Worm (Caenorhabditis elegans) whole organism, L2 larva: ENCODE data around the gene lin-25.

Experiments used
- nhr-12 ChIP-seq: fragments of 150-350 bp; optimal IDR thresholded peaks from 2 replicates; lab custom pipeline; 2014; ENCODE audit warnings: missing biosample characterization, missing genetic modification characterization
- nhr-25 ChIP-seq: fragments of 150-350 bp; sonication (generic microtip); optimal IDR thresholded peaks from 3 replicates; lab custom pipeline; 2014; ENCODE audit warnings: missing biosample characterization, missing genetic modification characterization
- nhr-6 ChIP-seq: fragments of 150-350 bp; optimal IDR thresholded peaks from 2 replicates; lab custom pipeline; 2014; ENCODE audit warnings: missing biosample characterization, missing genetic modification characterization
- nhr-77 ChIP-seq: fragments of 150-350 bp; optimal IDR thresholded peaks from 2 replicates; lab custom pipeline; 2014; ENCODE audit warnings: missing biosample characterization, missing genetic modification characterization
- sma-3 ChIP-seq: sonication (generic microtip); optimal IDR thresholded peaks from 2 replicates; lab custom pipeline; 2016; ENCODE audit warnings: missing genetic modification reagents, missing genetic modification characterization, missing compliant biosample characterization

ce11 chrV:12608857-12609256, 40.9 kb upstream of the lin-25 start, which contains the start of gene ZC116.5:
- TF ChIP-seq nhr-77 (tag; lab: Kevin White, UChicago), result no peak
- no peak for TF ChIP-seq nhr-25 (tag; lab: Kevin White, UChicago)
- TF ChIP-seq nhr-6, result no peak
- TF ChIP-seq sma-3 (GFP tag; lab: Kevin White, UChicago), result no peak
- no peak for TF ChIP-seq nhr-12 (tag; lab: Kevin White, UChicago)
